Worm (Caenorhabditis elegans) whole organism, L1 larva: ENCODE measurements around the gene ngn-1.
A peak's percentile ranks its signal among the peaks of the same experiment; 100 is the strongest.

Experiments used
- C34B4.2 ChIP-seq: sonication (generic microtip); optimal IDR thresholded peaks from 2 replicates; lab custom pipeline; 2017; ENCODE audit warnings: mild to moderate bottlenecking, missing genetic modification characterization, missing compliant biosample characterization
- F16B12.6 ChIP-seq: fragments of 150-350 bp; optimal IDR thresholded peaks from 2 replicates; lab custom pipeline; 2014; ENCODE audit warnings: missing biosample characterization, missing genetic modification characterization
- Y116A8C.19 ChIP-seq: sonication (generic microtip); optimal IDR thresholded peaks from 2 replicates; lab custom pipeline; 2016; ENCODE audit warnings: missing compliant biosample characterization, missing genetic modification characterization, borderline replicate concordance
- ama-1 ChIP-seq: fragments of 150-350 bp; optimal IDR thresholded peaks from 2 replicates; lab custom pipeline; 2014
- blmp-1 ChIP-seq: fragments of 150-350 bp; optimal IDR thresholded peaks from 2 replicates; lab custom pipeline; 2014; ENCODE audit warnings: missing biosample characterization, missing genetic modification characterization
- ceh-8 ChIP-seq: fragments of 200-800 bp; sonication (Bioruptor generic); optimal IDR thresholded peaks from 2 replicates; lab custom pipeline; 2018; ENCODE audit warnings: mild to moderate bottlenecking, missing genetic modification characterization, moderate library complexity, missing compliant biosample characterization
- ceh-88 ChIP-seq: fragments of 200-800 bp; sonication (Bioruptor generic); IDR thresholded peaks from 2 replicates; pipeline ENCODE4 v1.3.6; 2022; ENCODE audit warnings: missing genetic modification characterization, missing compliant biosample characterization
- ceh-90 ChIP-seq: sonication (generic microtip); optimal IDR thresholded peaks from 2 replicates; lab custom pipeline; 2016; ENCODE audit warnings: missing genetic modification characterization, missing compliant biosample characterization
- dpl-1 ChIP-seq, 3 experiments: fragments of 150-350 bp in 2 of 3; sonication (generic microtip) in 1 of 3; optimal IDR thresholded peaks; 2 replicates each; lab custom pipeline; 2014 to 2017; ENCODE audit warnings: missing biosample characterization in 3 of 3, missing genetic modification characterization in 3 of 3, missing genetic modification reagents in 3 of 3
- efl-1 ChIP-seq, 4 experiments: fragments of 150-350 bp; optimal IDR thresholded peaks in 3 of 4; peaks in 1 of 4; 1 replicate in 1 of 4; 2 replicates in 3 of 4; lab custom pipeline; 2014; ENCODE audit warnings: missing biosample characterization in 2 of 4, missing genetic modification characterization in 2 of 4, missing genetic modification reagents in 2 of 4
- egl-27 ChIP-seq, 2 experiments: fragments of 150-350 bp in 1 of 2; sonication (generic microtip); optimal IDR thresholded peaks; 3 replicates each; lab custom pipeline; 2017 to 2018; ENCODE audit warnings: missing biosample characterization in 2 of 2, missing genetic modification characterization in 2 of 2, missing genetic modification reagents in 2 of 2
- elt-3 ChIP-seq, 6 experiments: fragments of 150-350 bp in 1 of 6; sonication (generic microtip); optimal IDR thresholded peaks; 2 replicates each; lab custom pipeline; 2017 to 2018; ENCODE audit warnings: missing biosample characterization in 6 of 6, missing genetic modification characterization in 6 of 6, inconsistent platforms in 1 of 6
- fkh-4 ChIP-seq: sonication (generic microtip); optimal IDR thresholded peaks from 2 replicates; lab custom pipeline; 2016; ENCODE audit warnings: missing compliant biosample characterization, missing genetic modification characterization, borderline replicate concordance
- fkh-8 ChIP-seq: sonication (generic microtip); optimal IDR thresholded peaks from 2 replicates; lab custom pipeline; 2016; ENCODE audit warnings: mild to moderate bottlenecking, missing genetic modification characterization, missing compliant biosample characterization
- fos-1 ChIP-seq: fragments of 150-350 bp; optimal IDR thresholded peaks from 2 replicates; lab custom pipeline; 2014; ENCODE audit warnings: missing biosample characterization, missing genetic modification characterization
- grh-1 ChIP-seq: fragments of 200-800 bp; sonication (Bioruptor generic); IDR thresholded peaks from 2 replicates; pipeline ENCODE4 v1.3.6; 2022; ENCODE audit warnings: missing genetic modification reagents, missing genetic modification characterization, missing compliant biosample characterization
- hpl-2 ChIP-seq: fragments of 150-350 bp; optimal IDR thresholded peaks from 2 replicates; lab custom pipeline; 2014; ENCODE audit warnings: missing biosample characterization, missing genetic modification reagents, missing genetic modification characterization
- irx-1 ChIP-seq: sonication (generic microtip); optimal IDR thresholded peaks from 2 replicates; lab custom pipeline; 2016; ENCODE audit warnings: missing genetic modification characterization, missing compliant biosample characterization
- isw-1 ChIP-seq: fragments of 200-800 bp; sonication (Bioruptor generic); IDR thresholded peaks from 2 replicates; pipeline ENCODE4 v1.3.6; 2022; ENCODE audit warnings: missing genetic modification characterization, missing compliant biosample characterization
- lin-15B ChIP-seq: fragments of 150-350 bp; sonication (generic microtip); optimal IDR thresholded peaks from 3 replicates; lab custom pipeline; 2014; ENCODE audit warnings: missing biosample characterization, missing genetic modification characterization
- lin-35 ChIP-seq, 2 experiments: fragments of 150-350 bp; optimal IDR thresholded peaks; 2 replicates each; lab custom pipeline; 2014; ENCODE audit warnings: missing biosample characterization in 2 of 2, missing genetic modification characterization in 2 of 2, missing genetic modification reagents in 2 of 2
- lin-39 ChIP-seq: fragments of 150-350 bp; optimal IDR thresholded peaks from 2 replicates; lab custom pipeline; 2014; ENCODE audit warnings: missing biosample characterization, missing genetic modification reagents, missing genetic modification characterization
- lir-3 ChIP-seq: sonication (generic microtip); optimal IDR thresholded peaks from 2 replicates; lab custom pipeline; 2016; ENCODE audit warnings: mild to moderate bottlenecking, missing genetic modification characterization, moderate library complexity, missing compliant biosample characterization; ENCODE audit not compliant: poor library complexity
- lsy-2 ChIP-seq, 2 experiments: fragments of 150-350 bp; optimal IDR thresholded peaks; 2 replicates each; lab custom pipeline; 2014; ENCODE audit warnings: missing biosample characterization in 2 of 2, missing genetic modification characterization in 2 of 2
- mab-9 ChIP-seq: fragments of 200-800 bp; sonication (Bioruptor generic); IDR thresholded peaks from 2 replicates; pipeline ENCODE4 v1.3.6; 2022; ENCODE audit warnings: missing genetic modification reagents, missing genetic modification characterization, missing compliant biosample characterization
- mep-1 ChIP-seq: fragments of 150-350 bp; optimal IDR thresholded peaks from 2 replicates; lab custom pipeline; 2014; ENCODE audit warnings: missing biosample characterization, missing genetic modification characterization
- nhr-11 ChIP-seq: fragments of 150-350 bp; optimal IDR thresholded peaks from 2 replicates; lab custom pipeline; 2014; ENCODE audit warnings: missing biosample characterization, missing genetic modification characterization
- nhr-12 ChIP-seq: sonication (generic microtip); optimal IDR thresholded peaks from 2 replicates; lab custom pipeline; 2017; ENCODE audit warnings: missing biosample characterization, missing genetic modification characterization
- nhr-19 ChIP-seq: fragments of 200-800 bp; sonication (Bioruptor generic); conservative IDR thresholded peaks from 2 replicates; pipeline ENCODE4 v1.3.6; 2022; ENCODE audit warnings: missing genetic modification characterization, missing compliant biosample characterization
- nhr-47 ChIP-seq: sonication (generic microtip); optimal IDR thresholded peaks from 2 replicates; lab custom pipeline; 2016; ENCODE audit warnings: mild to moderate bottlenecking, missing genetic modification characterization, moderate library complexity, missing compliant biosample characterization
- nhr-71 ChIP-seq: sonication (generic microtip); optimal IDR thresholded peaks from 2 replicates; lab custom pipeline; 2016; ENCODE audit warnings: mild to moderate bottlenecking, missing genetic modification characterization, moderate library complexity, missing compliant biosample characterization
- nhr-77 ChIP-seq: fragments of 150-350 bp; optimal IDR thresholded peaks from 2 replicates; lab custom pipeline; 2014; ENCODE audit warnings: missing biosample characterization, missing genetic modification characterization
- nhr-84 ChIP-seq: sonication (generic microtip); optimal IDR thresholded peaks from 2 replicates; lab custom pipeline; 2017; ENCODE audit warnings: missing biosample characterization, missing genetic modification characterization
- skn-1 ChIP-seq: fragments of 150-350 bp; optimal IDR thresholded peaks from 2 replicates; lab custom pipeline; 2014; ENCODE audit warnings: missing biosample characterization, missing genetic modification characterization
- snpc-4 ChIP-seq: fragments of 150-350 bp; optimal IDR thresholded peaks from 2 replicates; lab custom pipeline; 2014; ENCODE audit warnings: missing biosample characterization, missing genetic modification characterization
- snu-23 ChIP-seq: sonication (generic microtip); optimal IDR thresholded peaks from 2 replicates; lab custom pipeline; 2016; ENCODE audit warnings: missing genetic modification characterization, missing compliant biosample characterization
- tbx-2 ChIP-seq: sonication (generic microtip); optimal IDR thresholded peaks from 2 replicates; lab custom pipeline; 2016; ENCODE audit warnings: missing genetic modification characterization, missing compliant biosample characterization
- unc-30 ChIP-seq: sonication (generic microtip); optimal IDR thresholded peaks from 2 replicates; lab custom pipeline; 2017; ENCODE audit warnings: missing biosample characterization, missing genetic modification characterization
- vab-15 ChIP-seq: sonication (generic microtip); optimal IDR thresholded peaks from 2 replicates; lab custom pipeline; 2017; ENCODE audit warnings: missing genotype, mild to moderate bottlenecking, missing genetic modification characterization, missing compliant biosample characterization
- zag-1 ChIP-seq: fragments of 150-350 bp; optimal IDR thresholded peaks from 2 replicates; lab custom pipeline; 2014; ENCODE audit warnings: missing biosample characterization, missing genetic modification characterization
- ztf-11 ChIP-seq, 2 experiments: sonication (generic microtip); optimal IDR thresholded peaks; 2 replicates each; lab custom pipeline; 2016 to 2017; ENCODE audit warnings: missing genetic modification characterization in 2 of 2, missing biosample characterization in 1 of 2, missing compliant biosample characterization in 1 of 2

The ngn-1 gene

ce11 chrIV:2674915-2675314 lies 46.8 kb upstream of the ngn-1 start, which contains the start of gene gpx-4:
Gene gpx-4, minus strand, starts transcription at chrIV:2675015.
- TF ChIP-seq lsy-2 (tag; optimal IDR thresholded peaks at IDR 0.05; lab: Kevin White, UChicago) = peak in 1 of 2 experiments; percentile 10

ce11 chrIV:2670664-2671063 lies 42.6 kb upstream of the ngn-1 start:
- peak; percentile 22 for TF ChIP-seq nhr-71 (tag; lab: Kevin White, UChicago)
- no peak for TF ChIP-seq ztf-11 (tag; optimal IDR thresholded peaks at IDR 0.05; lab: Kevin White, UChicago)
- peak; percentile 77 to 87 (median 84) for TF ChIP-seq dpl-1 (GFP tag; optimal IDR thresholded peaks at IDR 0.05; lab: Kevin White, UChicago)
- no peak for TF ChIP-seq ceh-88
- TF ChIP-seq efl-1 (optimal IDR thresholded peaks at IDR 0.05; lab: Kevin White, UChicago) = peak; percentile 65 to 85
- TF ChIP-seq efl-1 (GFP tag; optimal IDR thresholded peaks at IDR 0.05 in 1 of 2; lab: Kevin White, UChicago) = peak; percentile 90 to 99
- TF ChIP-seq nhr-19 (GFP tag; lab: Robert Waterston, UW) = 0 out of 2 replicates have a peak, but pooled peaks have one; percentile 14
- TF ChIP-seq lin-35 (GFP tag; optimal IDR thresholded peaks at IDR 0.05; lab: Kevin White, UChicago) = peak; percentile 84 to 91
- TF ChIP-seq nhr-47 = peak; percentile 28
- TF ChIP-seq snpc-4 (tag; lab: Kevin White, UChicago) = no peak
- peak; percentile 20 to 60 for TF ChIP-seq lsy-2 (tag; optimal IDR thresholded peaks at IDR 0.05; lab: Kevin White, UChicago)
- no peak for TF ChIP-seq lir-3
- peak; percentile 17 for TF ChIP-seq snu-23
- no peak for TF ChIP-seq fkh-8 (tag; lab: Kevin White, UChicago)
- no peak for TF ChIP-seq fos-1 (tag; lab: Kevin White, UChicago)

- TF ChIP-seq efl-1 (optimal IDR thresholded peaks at IDR 0.05; lab: Kevin White, UChicago) (peak in 1 of 2 experiments; percentile 8), efl-1 (GFP tag; optimal IDR thresholded peaks at IDR 0.05 in 1 of 2; lab: Kevin White, UChicago) (peak in 1 of 2 experiments; percentile 25)
Observed at ce11 chrIV:2668152-2668551, 40.1 kb upstream of the ngn-1 start.

ce11 chrIV:2666586-2667100 lies 38.6 kb upstream of the ngn-1 start, which contains the start of gene Y69A2AR.1:
Gene Y69A2AR.1, plus strand, starts transcription at chrIV:2667050.
- TF ChIP-seq nhr-84 = no peak
- no peak for TF ChIP-seq unc-30 (tag; lab: Kevin White, UChicago)
- peak; percentile 85 to 97 for TF ChIP-seq lsy-2 (tag; optimal IDR thresholded peaks at IDR 0.05; lab: Kevin White, UChicago)
- peak; percentile 15 to 35 for TF ChIP-seq efl-1 (optimal IDR thresholded peaks at IDR 0.05; lab: Kevin White, UChicago)
- peak; percentile 51 to 92 for TF ChIP-seq efl-1 (GFP tag; optimal IDR thresholded peaks at IDR 0.05 in 1 of 2; lab: Kevin White, UChicago)
- peak in 1 of 2 experiments; percentile 29 for TF ChIP-seq lin-35 (GFP tag; optimal IDR thresholded peaks at IDR 0.05; lab: Kevin White, UChicago)
- TF ChIP-seq elt-3 (tag; optimal IDR thresholded peaks at IDR 0.05; lab: Kevin White, UChicago) = no peak
- no peak for TF ChIP-seq nhr-12
- no peak for TF ChIP-seq blmp-1
- peak in 2 of 3 experiments; percentile 0 to 49 for TF ChIP-seq dpl-1 (GFP tag; optimal IDR thresholded peaks at IDR 0.05; lab: Kevin White, UChicago)
- no peak for TF ChIP-seq grh-1
- peak; percentile 75 for TF ChIP-seq F16B12.6 (tag; lab: Kevin White, UChicago)

ce11 chrIV:2666127-2666526 lies 38.1 kb upstream of the ngn-1 start:
- TF ChIP-seq mab-9 (GFP tag; lab: Robert Waterston, UW) = no peak
- TF ChIP-seq lin-35 (GFP tag; optimal IDR thresholded peaks at IDR 0.05; lab: Kevin White, UChicago) = peak; percentile 35 to 56
- TF ChIP-seq snu-23 = no peak
- no peak for TF ChIP-seq nhr-77 (tag; lab: Kevin White, UChicago)
- TF ChIP-seq mep-1 = no peak
- TF ChIP-seq unc-30 (tag; lab: Kevin White, UChicago) = no peak
- TF ChIP-seq lin-39 (tag; lab: Kevin White, UChicago) = no peak
- no peak for TF ChIP-seq isw-1 (GFP tag; lab: Robert Waterston, UW)
- TF ChIP-seq vab-15 (tag; lab: Kevin White, UChicago) = no peak
- TF ChIP-seq ztf-11 (tag; optimal IDR thresholded peaks at IDR 0.05; lab: Kevin White, UChicago) = no peak
- TF ChIP-seq nhr-71 (tag; lab: Kevin White, UChicago) = no peak
- no peak for TF ChIP-seq Y116A8C.19 (tag; lab: Kevin White, UChicago)
- TF ChIP-seq ceh-8 (GFP tag; lab: Kevin White, UChicago) = no peak
- TF ChIP-seq C34B4.2 = no peak
- no peak for TF ChIP-seq zag-1
- TF ChIP-seq lin-15B = peak; percentile 25
- no peak for TF ChIP-seq hpl-2 (GFP tag; lab: Kevin White, UChicago)
- no peak for TF ChIP-seq tbx-2 (tag; lab: Kevin White, UChicago)
- TF ChIP-seq egl-27 (tag; optimal IDR thresholded peaks at IDR 0.05; lab: Kevin White, UChicago) = no peak
- TF ChIP-seq irx-1 = no peak
- no peak for TF ChIP-seq ama-1
- TF ChIP-seq nhr-11 = no peak
- TF ChIP-seq nhr-47 = no peak
- no peak for TF ChIP-seq grh-1
- no peak for TF ChIP-seq fkh-4 (tag; lab: Kevin White, UChicago)
- TF ChIP-seq skn-1 (tag; lab: Kevin White, UChicago) = no peak
- TF ChIP-seq efl-1 (optimal IDR thresholded peaks at IDR 0.05; lab: Kevin White, UChicago) = peak; percentile 8 to 38
- peak; percentile 50 to 94 for TF ChIP-seq efl-1 (GFP tag; optimal IDR thresholded peaks at IDR 0.05 in 1 of 2; lab: Kevin White, UChicago)
- peak; percentile 38 to 64 (median 39) for TF ChIP-seq dpl-1 (GFP tag; optimal IDR thresholded peaks at IDR 0.05; lab: Kevin White, UChicago)
- TF ChIP-seq ceh-88 = no peak
- no peak for TF ChIP-seq ceh-90 (tag; lab: Kevin White, UChicago)
